Worm (Caenorhabditis elegans) whole organism, early embryonic: ENCODE results near the gene hdl-2.

Experiments used
- B0310.2 ChIP-seq: sonication (generic microtip); optimal IDR thresholded peaks from 2 replicates; lab custom pipeline; 2016; ENCODE audit warnings: mild to moderate bottlenecking, missing genetic modification characterization, missing compliant biosample characterization
- F13C5.2 ChIP-seq: sonication (generic microtip); optimal IDR thresholded peaks from 2 replicates; lab custom pipeline; 2017; ENCODE audit warnings: mild to moderate bottlenecking, missing genetic modification characterization, inconsistent platforms, missing compliant biosample characterization
- aly-1 ChIP-seq: sonication (generic microtip); optimal IDR thresholded peaks from 2 replicates; lab custom pipeline; 2016; ENCODE audit warnings: missing genetic modification characterization, missing compliant biosample characterization
- ama-1 ChIP-seq: fragments of 150-350 bp; optimal IDR thresholded peaks from 2 replicates; lab custom pipeline; 2014
- ceh-13 ChIP-seq: fragments of 200-800 bp; sonication (Bioruptor generic); optimal IDR thresholded peaks from 2 replicates; lab custom pipeline; 2018; ENCODE audit warnings: mild to moderate bottlenecking, missing genetic modification characterization, missing compliant biosample characterization
- ceh-36 ChIP-seq: sonication (generic microtip); optimal IDR thresholded peaks from 2 replicates; lab custom pipeline; 2016; ENCODE audit warnings: missing genetic modification characterization, inconsistent platforms, missing compliant biosample characterization
- ets-7 ChIP-seq: sonication (generic microtip); optimal IDR thresholded peaks from 2 replicates; lab custom pipeline; 2016; ENCODE audit warnings: missing genotype, missing genetic modification characterization, missing compliant biosample characterization
- flt-1 ChIP-seq: fragments of 200-800 bp; sonication (Bioruptor generic); IDR thresholded peaks from 2 replicates; pipeline ENCODE4 v1.3.6; 2022; ENCODE audit warnings: missing genetic modification characterization, missing compliant biosample characterization
- hmbx-1 ChIP-seq: sonication (generic microtip); optimal IDR thresholded peaks from 2 replicates; lab custom pipeline; 2016; ENCODE audit warnings: mild to moderate bottlenecking, missing genetic modification characterization, missing compliant biosample characterization
- hmg-4 ChIP-seq: fragments of 200-800 bp; sonication (Bioruptor generic); optimal IDR thresholded peaks from 2 replicates; lab custom pipeline; 2018; ENCODE audit warnings: mild to moderate bottlenecking, missing genetic modification characterization, missing compliant biosample characterization
- hnd-1 ChIP-seq: sonication (generic microtip); optimal IDR thresholded peaks from 2 replicates; lab custom pipeline; 2016; ENCODE audit warnings: missing genetic modification characterization, missing compliant biosample characterization
- pes-1 ChIP-seq: fragments of 200-800 bp; sonication (Bioruptor generic); IDR thresholded peaks from 2 replicates; pipeline ENCODE4 v1.3.6; 2022; ENCODE audit warnings: missing genetic modification reagents, missing genetic modification characterization, missing compliant biosample characterization
- scrt-1 ChIP-seq: fragments of 200-800 bp; sonication (Bioruptor generic); IDR thresholded peaks from 2 replicates; pipeline ENCODE4 v1.3.6; 2022; ENCODE audit warnings: missing genetic modification characterization, missing compliant biosample characterization
- sea-1 ChIP-seq: fragments of 200-800 bp; sonication (Bioruptor generic); conservative IDR thresholded peaks from 2 replicates; pipeline ENCODE4 v1.3.6; 2022; ENCODE audit warnings: missing genetic modification characterization, missing compliant biosample characterization
- tbx-11 ChIP-seq: fragments of 200-800 bp; sonication (Bioruptor generic); IDR thresholded peaks from 2 replicates; pipeline ENCODE4 v1.3.6; 2022; ENCODE audit warnings: missing genetic modification characterization, missing compliant biosample characterization
- tbx-37 ChIP-seq: fragments of 200-800 bp; sonication (Bioruptor generic); conservative IDR thresholded peaks from 2 replicates; pipeline ENCODE4 v1.3.6; 2022; ENCODE audit warnings: missing genetic modification reagents, missing genetic modification characterization, missing compliant biosample characterization
- tra-4 ChIP-seq: sonication (generic microtip); optimal IDR thresholded peaks from 2 replicates; lab custom pipeline; 2017; ENCODE audit warnings: missing genetic modification characterization, missing compliant biosample characterization

The hdl-2 gene

DNA sequence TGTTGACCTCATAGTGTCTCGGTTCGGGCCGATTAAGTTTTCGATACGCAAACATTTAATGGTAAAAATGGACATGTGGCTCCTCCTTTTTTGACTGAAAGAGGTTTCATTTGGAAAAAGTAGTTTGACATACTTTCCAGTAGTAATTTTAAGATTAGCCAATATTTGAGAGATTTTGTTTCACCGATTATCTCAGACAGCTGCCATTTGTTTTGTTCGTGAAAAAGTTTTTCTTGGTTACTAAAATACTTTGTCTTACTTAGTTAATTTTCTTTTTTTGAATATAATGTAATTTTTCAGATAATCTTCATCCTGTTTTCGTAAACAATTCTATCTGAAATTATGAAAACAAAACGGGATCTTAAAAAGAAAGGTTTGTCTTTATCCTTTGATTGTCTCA is 12.3 kb downstream of the hdl-2 start, which contains the start of gene C09G9.5:
Gene C09G9.5, plus strand, starts transcription at position 301 of the 400 bp plus-strand sequence.
- TF ChIP-seq F13C5.2 (tag; lab: Kevin White, UChicago) (no peak), sea-1 (GFP tag; lab: Robert Waterston, UW) (no peak), hnd-1 (tag; lab: Kevin White, UChicago) (no peak), pes-1 (no peak), ceh-36 (tag; lab: Kevin White, UChicago) (no peak), B0310.2 (tag; lab: Kevin White, UChicago) (no peak), hmbx-1 (tag; lab: Kevin White, UChicago) (no peak)

DNA sequence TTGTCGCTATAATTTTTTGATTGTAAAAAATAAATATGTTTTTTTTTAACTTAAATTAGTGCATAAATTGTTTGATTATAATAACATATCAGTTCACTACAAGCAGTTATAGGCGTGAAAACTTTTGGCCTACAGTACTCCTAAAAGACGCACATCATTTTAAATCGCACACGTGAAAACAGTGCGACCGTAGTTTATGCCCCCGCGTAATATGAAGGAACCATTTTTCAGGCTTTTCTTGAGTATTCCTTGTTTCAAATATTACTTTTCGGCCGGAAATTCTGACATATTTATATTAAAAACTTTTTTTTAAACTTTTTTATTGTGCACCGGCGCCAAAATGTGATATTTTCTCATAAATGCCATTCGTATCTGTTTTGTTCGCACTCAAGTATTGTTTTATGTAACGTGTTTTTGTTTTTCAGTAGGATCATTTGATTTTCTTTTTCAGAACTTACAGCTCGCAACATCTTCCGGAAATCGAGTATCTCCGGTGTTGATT is 14.6 kb downstream of the hdl-2 start, which contains the start of gene oma-1:
Gene oma-1, plus strand, starts transcription at position 452 of the 502 bp plus-strand sequence.
- TF ChIP-seq tbx-11 (GFP tag; lab: Robert Waterston, UW) (no peak), hmbx-1 (tag; lab: Kevin White, UChicago) (no peak), ceh-13 (no peak)

DNA sequence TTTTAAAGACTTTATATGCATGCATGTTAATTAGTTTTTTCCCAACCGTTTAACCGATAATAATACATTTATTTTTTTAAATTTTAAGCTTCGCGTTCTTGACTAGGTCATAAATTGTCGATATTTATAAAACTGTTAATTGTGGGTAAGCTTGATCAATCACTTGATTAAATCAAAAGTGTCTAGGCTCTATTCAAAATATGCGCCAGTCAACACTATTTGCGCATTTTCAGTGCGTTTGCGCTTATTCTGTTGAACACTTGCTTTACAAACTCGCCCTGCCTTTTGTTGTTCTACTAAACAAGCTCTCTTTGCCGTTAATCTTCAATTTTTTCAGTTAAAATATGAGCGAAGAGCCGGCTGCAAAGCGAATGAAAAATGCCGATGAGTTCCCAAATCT is 17.2 kb downstream of the hdl-2 start, which contains the start of gene spr-2:
Gene spr-2, plus strand, starts transcription at position 332 of the 400 bp plus-strand sequence.
- TF ChIP-seq flt-1, result no peak
- TF ChIP-seq tbx-37 (GFP tag; lab: Robert Waterston, UW), result no peak
- TF ChIP-seq ets-7 (tag; lab: Kevin White, UChicago), result no peak
- no peak for TF ChIP-seq tbx-11 (GFP tag; lab: Robert Waterston, UW)
- no peak for TF ChIP-seq hnd-1 (tag; lab: Kevin White, UChicago)
- TF ChIP-seq aly-1 (tag; lab: Kevin White, UChicago), result no peak
- no peak for TF ChIP-seq ama-1 (lab: Kevin White, UChicago)
- no peak for TF ChIP-seq hmg-4 (GFP tag; lab: Kevin White, UChicago)
- TF ChIP-seq scrt-1, result no peak

DNA sequence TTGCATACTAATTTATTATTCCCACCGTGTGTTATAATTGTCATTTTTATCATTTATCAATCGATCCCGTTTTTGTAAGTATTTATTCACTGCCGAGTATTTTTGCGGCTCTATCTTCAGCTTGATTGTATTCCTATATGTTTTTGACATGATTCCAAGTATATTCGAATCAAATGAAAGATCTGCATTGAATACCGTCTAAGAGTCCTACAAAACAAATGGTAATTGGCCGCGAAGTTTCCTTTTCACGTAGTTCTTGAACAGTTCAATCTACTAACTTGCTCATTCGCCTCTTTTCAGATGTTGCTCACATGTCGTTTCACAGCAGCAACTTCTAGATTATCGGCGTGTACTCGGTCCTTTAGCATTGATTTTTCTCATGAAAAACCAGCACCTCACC is 18.6 kb downstream of the hdl-2 start, which contains the start of gene C27B7.2:
Gene C27B7.2, plus strand, starts transcription at position 301 of the 400 bp plus-strand sequence.
- TF ChIP-seq hmbx-1 (tag; lab: Kevin White, UChicago) (no peak), ets-7 (tag; lab: Kevin White, UChicago) (no peak), ceh-36 (tag; lab: Kevin White, UChicago) (no peak), tbx-11 (GFP tag; lab: Robert Waterston, UW) (no peak), ama-1 (lab: Kevin White, UChicago) (no peak), B0310.2 (tag; lab: Kevin White, UChicago) (no peak), sea-1 (GFP tag; lab: Robert Waterston, UW) (no peak), hmg-4 (GFP tag; lab: Kevin White, UChicago) (no peak), hnd-1 (tag; lab: Kevin White, UChicago) (no peak), aly-1 (tag; lab: Kevin White, UChicago) (no peak), scrt-1 (no peak), tbx-37 (GFP tag; lab: Robert Waterston, UW) (no peak), flt-1 (no peak), ceh-13 (no peak), tra-4 (tag; lab: Kevin White, UChicago) (no peak)

DNA sequence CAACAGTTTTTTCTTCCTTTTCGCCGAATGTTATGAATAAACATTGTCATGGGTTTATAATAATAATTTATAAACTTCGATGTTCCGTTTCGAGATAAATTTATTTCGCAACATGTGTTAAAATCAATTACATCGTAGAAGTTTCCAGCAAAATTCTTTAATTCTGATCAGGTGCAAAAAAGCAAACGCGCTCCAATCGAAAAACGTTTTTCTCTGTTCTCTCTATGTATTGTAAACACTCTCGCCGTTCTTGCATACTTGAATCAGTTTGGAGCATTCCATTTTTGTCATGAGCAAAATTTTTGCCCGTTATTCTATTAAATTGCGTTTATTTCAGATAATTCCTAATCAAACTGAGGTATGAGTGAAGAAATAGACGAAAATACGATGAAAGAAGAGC is 19.8 kb downstream of the hdl-2 start, which contains the start of gene rad-54.L2:
Gene rad-54.L2, plus strand, starts transcription at position 332 of the 400 bp plus-strand sequence.
- TF ChIP-seq tbx-37 (GFP tag; lab: Robert Waterston, UW) (no peak), B0310.2 (tag; lab: Kevin White, UChicago) (no peak), hmg-4 (GFP tag; lab: Kevin White, UChicago) (no peak), aly-1 (tag; lab: Kevin White, UChicago) (no peak), F13C5.2 (tag; lab: Kevin White, UChicago) (peak; percentile 7), flt-1 (no peak), scrt-1 (no peak), tbx-11 (GFP tag; lab: Robert Waterston, UW) (no peak)

DNA sequence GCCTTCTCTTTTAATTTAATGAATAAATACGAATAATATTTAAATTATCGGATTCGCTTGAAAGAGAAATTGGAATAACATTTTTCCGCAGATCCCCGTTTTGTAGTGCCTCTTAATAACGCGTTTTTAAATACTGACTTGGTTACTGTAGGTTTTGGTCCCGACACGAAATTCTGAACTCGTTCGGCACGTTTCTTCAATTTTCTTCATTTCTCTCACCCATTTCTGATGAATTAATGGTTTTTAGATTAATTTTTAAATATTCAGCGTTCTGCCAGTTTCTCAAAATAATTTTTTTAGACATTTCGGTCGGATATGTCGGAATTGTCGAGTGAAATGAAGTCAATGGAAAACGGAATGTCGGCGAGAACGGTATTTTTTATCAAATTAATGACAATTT is 27.4 kb downstream of the hdl-2 start, which contains the start of gene C27B7.5:
Gene C27B7.5, plus strand, starts transcription at position 301 of the 400 bp plus-strand sequence.
- no peak for TF ChIP-seq flt-1
- TF ChIP-seq F13C5.2 (tag; lab: Kevin White, UChicago), result no peak
- no peak for TF ChIP-seq sea-1 (GFP tag; lab: Robert Waterston, UW)
- no peak for TF ChIP-seq tbx-37 (GFP tag; lab: Robert Waterston, UW)
- no peak for TF ChIP-seq hmg-4 (GFP tag; lab: Kevin White, UChicago)
- TF ChIP-seq aly-1 (tag; lab: Kevin White, UChicago), result no peak
- TF ChIP-seq ets-7 (tag; lab: Kevin White, UChicago), result no peak
- TF ChIP-seq tra-4 (tag; lab: Kevin White, UChicago), result no peak
- TF ChIP-seq hmbx-1 (tag; lab: Kevin White, UChicago), result no peak

DNA sequence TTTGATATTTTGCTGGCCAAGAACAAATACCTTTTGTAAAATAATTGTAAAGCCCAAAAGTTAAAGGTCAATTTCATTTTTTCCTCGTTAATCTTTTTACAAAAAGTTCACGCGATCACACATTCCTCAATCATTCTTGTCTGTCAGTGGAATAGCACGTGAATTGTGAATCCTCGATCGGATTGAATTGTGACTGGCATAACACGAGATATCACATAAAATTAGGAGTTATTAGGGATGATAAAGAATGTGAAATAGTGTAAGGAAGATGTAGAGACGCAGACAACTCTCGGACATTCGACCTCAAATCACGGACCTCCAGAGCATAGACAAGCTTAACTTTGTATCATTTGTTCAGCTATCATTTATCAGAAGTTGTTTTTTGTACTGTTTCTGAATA is 32.2 kb downstream of the hdl-2 start, which contains the start of gene C27B7.6:
Gene C27B7.6, minus strand, starts transcription at position 182 of the 400 bp plus-strand sequence.
- TF ChIP-seq scrt-1 (no peak), hmg-4 (GFP tag; lab: Kevin White, UChicago) (no peak), tbx-11 (GFP tag; lab: Robert Waterston, UW) (no peak), ceh-13 (no peak), flt-1 (no peak), F13C5.2 (tag; lab: Kevin White, UChicago) (no peak), ama-1 (lab: Kevin White, UChicago) (no peak), ceh-36 (tag; lab: Kevin White, UChicago) (no peak), hnd-1 (tag; lab: Kevin White, UChicago) (no peak)

DNA sequence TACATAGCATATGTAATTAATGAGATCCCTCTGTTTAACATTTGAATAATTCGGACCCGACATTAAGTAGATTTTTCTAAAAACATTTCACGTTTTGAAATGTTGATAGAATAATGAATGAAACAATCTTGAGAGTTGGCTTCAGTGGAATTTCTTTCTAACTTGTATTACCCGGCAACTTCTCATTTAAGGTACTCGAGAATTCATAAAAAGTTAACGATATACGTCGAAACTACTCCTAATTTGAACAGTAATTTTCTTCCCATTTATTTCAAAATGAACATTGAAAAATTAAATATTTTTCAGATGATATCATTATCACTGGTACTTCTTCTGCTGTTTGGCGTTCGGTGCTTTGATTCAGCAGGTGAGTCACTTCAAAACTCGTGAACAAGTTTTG is 32.8 kb downstream of the hdl-2 start, which contains the start of gene C27B7.7:
Gene C27B7.7, plus strand, starts transcription at position 301 of the 400 bp plus-strand sequence.
- TF ChIP-seq ceh-36 (tag; lab: Kevin White, UChicago), result no peak
- no peak for TF ChIP-seq hmbx-1 (tag; lab: Kevin White, UChicago)
- TF ChIP-seq flt-1, result no peak
- no peak for TF ChIP-seq B0310.2 (tag; lab: Kevin White, UChicago)
- no peak for TF ChIP-seq tbx-11 (GFP tag; lab: Robert Waterston, UW)
- no peak for TF ChIP-seq hnd-1 (tag; lab: Kevin White, UChicago)
- no peak for TF ChIP-seq sea-1 (GFP tag; lab: Robert Waterston, UW)
- no peak for TF ChIP-seq tbx-37 (GFP tag; lab: Robert Waterston, UW)
- no peak for TF ChIP-seq pes-1
- TF ChIP-seq ets-7 (tag; lab: Kevin White, UChicago), result no peak
- TF ChIP-seq hmg-4 (GFP tag; lab: Kevin White, UChicago), result no peak
- no peak for TF ChIP-seq scrt-1
